Fruit fly (Drosophila melanogaster) whole organism, prepupa: ENCODE data around the gene betaTub65B.

Experiments used
- CG10631 ChIP-seq: fragments of 200-800 bp; sonication (Bioruptor generic); optimal IDR thresholded peaks from 2 replicates; lab custom pipeline; 2016; ENCODE audit warnings: missing biosample characterization, missing genetic modification characterization
- CG10669 ChIP-seq: fragments of 200-800 bp; sonication (Bioruptor generic); optimal IDR thresholded peaks from 3 replicates; lab custom pipeline; 2018; ENCODE audit warnings: missing biosample characterization, mild to moderate bottlenecking, missing genetic modification characterization, moderate library complexity
- CG11294 ChIP-seq: fragments of 200-800 bp; sonication (Bioruptor generic); IDR thresholded peaks from 2 replicates; pipeline ENCODE4 v1.3.6; 2022; ENCODE audit warnings: missing biosample characterization, missing genetic modification characterization
- CG11762 ChIP-seq: fragments of 200-800 bp; sonication (Bioruptor generic); optimal IDR thresholded peaks from 3 replicates; lab custom pipeline; 2016; ENCODE audit warnings: missing biosample characterization, missing genetic modification characterization; ENCODE audit not compliant: insufficient read depth
- CG11902 ChIP-seq: fragments of 200-800 bp; sonication (Bioruptor generic); optimal IDR thresholded peaks from 3 replicates; lab custom pipeline; 2016; ENCODE audit warnings: missing biosample characterization, missing genetic modification characterization
- CG16779 ChIP-seq: fragments of 200-800 bp; sonication (Bioruptor generic); optimal IDR thresholded peaks from 3 replicates; lab custom pipeline; 2017; ENCODE audit warnings: missing biosample characterization, mild to moderate bottlenecking, missing genetic modification characterization
- CG3032 ChIP-seq: fragments of 200-800 bp; optimal IDR thresholded peaks from 2 replicates; lab custom pipeline; 2019; ENCODE audit warnings: missing biosample characterization, mild to moderate bottlenecking, missing genetic modification characterization, moderate library complexity
- CG31627 ChIP-seq: fragments of 200-800 bp; sonication (Bioruptor generic); optimal IDR thresholded peaks from 3 replicates; lab custom pipeline; 2016; ENCODE audit warnings: missing biosample characterization, missing genetic modification characterization
- CG32006 ChIP-seq: fragments of 200-800 bp; sonication (Bioruptor generic); optimal IDR thresholded peaks from 3 replicates; lab custom pipeline; 2017; ENCODE audit warnings: missing biosample characterization, mild to moderate bottlenecking, missing genetic modification characterization
- CG3919 ChIP-seq: fragments of 200-800 bp; sonication (Bioruptor generic); optimal IDR thresholded peaks from 3 replicates; lab custom pipeline; 2016; ENCODE audit warnings: missing biosample characterization, missing genetic modification characterization
- CG6163 ChIP-seq: fragments of 200-800 bp; sonication (Bioruptor generic); IDR thresholded peaks from 3 replicates; pipeline ENCODE4 v1.3.6; 2022; ENCODE audit warnings: missing biosample characterization, missing genetic modification characterization
- CG6276 ChIP-seq: fragments of 200-800 bp; sonication (Bioruptor generic); optimal IDR thresholded peaks from 2 replicates; lab custom pipeline; 2017; ENCODE audit warnings: missing biosample characterization, mild to moderate bottlenecking, missing genetic modification characterization
- CG6792 ChIP-seq: fragments of 200-800 bp; sonication (Bioruptor generic); optimal IDR thresholded peaks from 3 replicates; lab custom pipeline; 2016; ENCODE audit warnings: missing biosample characterization, missing genetic modification characterization
- CG6808 ChIP-seq: fragments of 200-800 bp; sonication (Bioruptor generic); optimal IDR thresholded peaks from 3 replicates; lab custom pipeline; 2017; ENCODE audit warnings: missing biosample characterization, missing genetic modification characterization, mild to moderate bottlenecking, moderate library complexity, missing genetic modification reagents
- CG6854 ChIP-seq: fragments of 200-800 bp; sonication (Bioruptor generic); optimal IDR thresholded peaks from 2 replicates; lab custom pipeline; 2017; ENCODE audit warnings: missing biosample characterization, mild to moderate bottlenecking, missing genetic modification characterization
- CG8319 ChIP-seq: fragments of 200-800 bp; sonication (Bioruptor generic); optimal IDR thresholded peaks from 3 replicates; lab custom pipeline; 2016; ENCODE audit warnings: missing biosample characterization, missing genetic modification characterization
- CG9139 ChIP-seq: fragments of 200-800 bp; sonication (Bioruptor generic); optimal IDR thresholded peaks from 3 replicates; lab custom pipeline; 2017; ENCODE audit warnings: missing biosample characterization, mild to moderate bottlenecking, missing genetic modification characterization
- Eip75B ChIP-seq: fragments of 200-800 bp; sonication (Bioruptor generic); optimal IDR thresholded peaks from 3 replicates; lab custom pipeline; 2016; ENCODE audit warnings: missing biosample characterization, missing genetic modification characterization
- Eip78C ChIP-seq: fragments of 200-800 bp; sonication (Bioruptor generic); peaks from one replicate; lab custom pipeline; 2016; ENCODE audit warnings: missing biosample characterization, missing genetic modification characterization
- Ets96B ChIP-seq: fragments of 200-800 bp; optimal IDR thresholded peaks from 2 replicates; lab custom pipeline; 2019; ENCODE audit warnings: missing biosample characterization, mild to moderate bottlenecking, missing genetic modification characterization, moderate library complexity
- Gug ChIP-seq: fragments of 200-800 bp; sonication (Bioruptor generic); IDR thresholded peaks from 2 replicates; pipeline ENCODE4 v1.3.6; 2022; ENCODE audit warnings: missing biosample characterization, missing genetic modification characterization
- Hr39 ChIP-seq: fragments of 200-800 bp; sonication (Bioruptor generic); optimal IDR thresholded peaks from 2 replicates; lab custom pipeline; 2016; ENCODE audit warnings: missing biosample characterization, missing genetic modification characterization
- Hr4 ChIP-seq: fragments of 200-800 bp; sonication (Bioruptor generic); optimal IDR thresholded peaks from 3 replicates; lab custom pipeline; 2016; ENCODE audit warnings: missing biosample characterization, missing genetic modification characterization
- Lpt ChIP-seq: fragments of 200-800 bp; sonication (Bioruptor generic); optimal IDR thresholded peaks from 3 replicates; lab custom pipeline; 2016; ENCODE audit warnings: missing biosample characterization, missing genetic modification characterization
- OdsH ChIP-seq: fragments of 200-800 bp; sonication (Bioruptor generic); optimal IDR thresholded peaks from 3 replicates; lab custom pipeline; 2016; ENCODE audit warnings: missing biosample characterization, missing genetic modification characterization
- Smox ChIP-seq: fragments of 200-800 bp; sonication (Bioruptor generic); optimal IDR thresholded peaks from 3 replicates; lab custom pipeline; 2016; ENCODE audit warnings: missing biosample characterization, missing genetic modification characterization
- Sox102F ChIP-seq: fragments of 200-800 bp; sonication (Bioruptor generic); optimal IDR thresholded peaks from 2 replicates; lab custom pipeline; 2016; ENCODE audit warnings: missing biosample characterization, mild to moderate bottlenecking, missing genetic modification characterization
- Sox14 ChIP-seq: fragments of 200-800 bp; sonication (Bioruptor generic); optimal IDR thresholded peaks from 3 replicates; lab custom pipeline; 2016; ENCODE audit warnings: missing biosample characterization, missing genetic modification characterization
- Sox15 ChIP-seq: fragments of 200-800 bp; sonication (Bioruptor generic); optimal IDR thresholded peaks from 3 replicates; lab custom pipeline; 2016; ENCODE audit warnings: missing biosample characterization, missing genetic modification characterization
- achi ChIP-seq: fragments of 200-800 bp; sonication (Bioruptor generic); optimal IDR thresholded peaks from 3 replicates; lab custom pipeline; 2016; ENCODE audit warnings: missing biosample characterization, missing genetic modification characterization
- cyc ChIP-seq: fragments of 200-800 bp; sonication (Bioruptor generic); optimal IDR thresholded peaks from 3 replicates; lab custom pipeline; 2016; ENCODE audit warnings: missing biosample characterization, missing genetic modification characterization
- dsx ChIP-seq: fragments of 200-800 bp; optimal IDR thresholded peaks from 3 replicates; lab custom pipeline; 2019; ENCODE audit warnings: missing biosample characterization, mild to moderate bottlenecking, missing genetic modification characterization, moderate library complexity; ENCODE audit not compliant: poor library complexity, severe bottlenecking
- esn ChIP-seq: fragments of 200-800 bp; sonication (Bioruptor generic); optimal IDR thresholded peaks from 2 replicates; lab custom pipeline; 2016; ENCODE audit warnings: missing biosample characterization, mild to moderate bottlenecking, missing genetic modification characterization, moderate library complexity
- fd59A ChIP-seq: fragments of 200-800 bp; sonication (Bioruptor generic); optimal IDR thresholded peaks from 2 replicates; lab custom pipeline; 2017; ENCODE audit warnings: missing biosample characterization, mild to moderate bottlenecking, missing genetic modification characterization, missing genetic modification reagents
- fd85E ChIP-seq: fragments of 200-800 bp; sonication (Bioruptor generic); optimal IDR thresholded peaks from 3 replicates; lab custom pipeline; 2016; ENCODE audit warnings: missing biosample characterization, missing genetic modification characterization
- net ChIP-seq: fragments of 200-800 bp; sonication (Bioruptor generic); optimal IDR thresholded peaks from 3 replicates; lab custom pipeline; 2016; ENCODE audit warnings: missing biosample characterization, missing genetic modification characterization
- pdm3 ChIP-seq: fragments of 200-800 bp; sonication (Bioruptor generic); optimal IDR thresholded peaks from 3 replicates; lab custom pipeline; 2016; ENCODE audit warnings: missing biosample characterization, missing genetic modification characterization
- spab ChIP-seq: fragments of 200-800 bp; sonication (Bioruptor generic); optimal IDR thresholded peaks from 2 replicates; lab custom pipeline; 2017; ENCODE audit warnings: missing biosample characterization, mild to moderate bottlenecking, missing genetic modification characterization, missing genetic modification reagents
- ss ChIP-seq, 2 experiments: fragments of 200-800 bp; sonication (Bioruptor generic); optimal IDR thresholded peaks; 2 replicates in 1 of 2; 3 replicates in 1 of 2; lab custom pipeline; 2017 to 2018; ENCODE audit warnings: mild to moderate bottlenecking in 2 of 2, missing biosample characterization in 2 of 2, missing genetic modification characterization in 2 of 2, moderate library complexity in 1 of 2
- svp ChIP-seq: fragments of 200-800 bp; sonication (Bioruptor generic); peaks from one replicate; lab custom pipeline; 2016; ENCODE audit warnings: missing biosample characterization, missing genetic modification characterization

The betaTub65B gene

DNA sequence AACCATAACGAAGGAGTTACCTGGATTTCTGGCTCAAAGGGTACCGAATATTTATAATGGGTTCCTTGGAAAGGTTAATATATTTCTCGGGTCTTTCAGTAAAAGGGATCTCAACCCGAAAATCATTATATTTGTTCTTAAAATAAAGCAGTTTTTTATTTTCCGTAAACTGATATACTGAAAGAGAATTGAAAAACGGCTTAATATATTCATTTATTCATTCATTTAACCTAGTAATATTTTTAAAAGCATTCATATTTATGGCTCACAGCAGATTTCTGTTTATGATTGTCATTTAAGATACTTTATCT is 33.7 kb upstream of the betaTub65B start (continued):
- no peak for TF ChIP-seq CG31627 (GFP tag; lab: Kevin White, UChicago)
- TF ChIP-seq Smox (GFP tag; lab: Kevin White, UChicago), result no peak
- TF ChIP-seq dsx (GFP tag; lab: Kevin White, UChicago), result no peak
- TF ChIP-seq CG6808, result no peak
- TF ChIP-seq svp (GFP tag; lab: Kevin White, UChicago), result peak; percentile 44
- TF ChIP-seq net (GFP tag; lab: Kevin White, UChicago), result no peak
- no peak for TF ChIP-seq CG11294 (GFP tag; lab: Robert Waterston, UW)
- no peak for TF ChIP-seq Sox102F
- TF ChIP-seq esn (GFP tag; lab: Kevin White, UChicago), result no peak
- TF ChIP-seq CG11762 (GFP tag; lab: Kevin White, UChicago), result no peak
- no peak for TF ChIP-seq cyc (GFP tag; lab: Kevin White, UChicago)
- no peak for TF ChIP-seq Sox14 (GFP tag; lab: Kevin White, UChicago)
- TF ChIP-seq CG32006, result peak; percentile 67
- TF ChIP-seq Gug (GFP tag; lab: Robert Waterston, UW), result peak; percentile 36; the same call in 1 of the 2 replicates
- TF ChIP-seq CG8319 (GFP tag; lab: Kevin White, UChicago), result no peak
- no peak for TF ChIP-seq CG6792
- TF ChIP-seq CG6276 (GFP tag; lab: Kevin White, UChicago), result peak; percentile 17
- TF ChIP-seq Lpt (GFP tag; lab: Kevin White, UChicago), result no peak
- TF ChIP-seq Eip75B (GFP tag; lab: Kevin White, UChicago), result no peak
- TF ChIP-seq CG11902 (GFP tag; lab: Kevin White, UChicago), result no peak
- TF ChIP-seq Sox15, result no peak
- TF ChIP-seq CG3032, result no peak
- peak; percentile 3 for TF ChIP-seq CG10631

DNA sequence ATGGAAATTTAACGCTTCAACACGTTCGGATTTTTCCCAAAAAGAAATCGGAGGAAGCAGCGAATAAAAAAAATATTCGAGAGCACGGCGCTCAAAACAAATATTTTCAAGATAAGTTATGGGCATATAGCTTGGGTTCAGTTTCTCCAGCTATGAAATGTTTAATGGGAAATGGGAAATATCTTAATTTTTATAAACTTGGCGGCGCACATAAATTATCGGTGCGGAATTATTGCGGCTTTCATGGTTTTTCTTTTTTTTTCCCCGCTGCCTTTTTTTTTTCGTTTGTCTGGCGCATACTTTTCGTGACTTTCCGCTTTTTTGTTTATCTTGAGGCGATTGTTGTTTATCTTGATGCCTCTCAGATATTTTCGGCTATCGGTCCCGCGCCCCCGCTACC is 32.5 kb upstream of the betaTub65B start:
- TF ChIP-seq CG6276 (GFP tag; lab: Kevin White, UChicago) (peak; percentile 11), fd85E (no peak)

DNA sequence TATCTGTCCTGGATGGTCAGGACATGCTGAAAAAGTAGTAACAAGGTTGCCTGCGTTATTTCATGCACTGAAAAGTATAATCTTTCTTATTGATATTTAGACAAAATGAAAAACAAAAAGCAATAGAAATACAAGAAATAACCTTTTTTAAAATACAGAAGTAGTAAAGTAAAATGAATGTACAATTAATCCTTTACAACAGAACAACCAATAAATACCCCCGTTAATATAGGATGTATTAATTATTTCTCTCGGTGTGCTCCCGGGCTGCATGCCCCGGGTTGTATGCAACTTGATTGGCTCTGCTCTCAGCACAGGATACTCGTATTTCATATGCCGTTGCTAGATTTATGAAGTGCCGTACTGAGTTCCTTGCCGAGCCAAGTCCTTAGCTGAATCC is 31.9 kb upstream of the betaTub65B start:
- TF ChIP-seq CG32006 (peak; percentile 26), dsx (GFP tag; lab: Kevin White, UChicago) (no peak), CG3919 (GFP tag; lab: Kevin White, UChicago) (peak; percentile 9), pdm3 (GFP tag; lab: Kevin White, UChicago) (peak; percentile 12), Hr39 (GFP tag; lab: Kevin White, UChicago) (no peak), OdsH (GFP tag; lab: Kevin White, UChicago) (peak; percentile 1), Ets96B (peak; percentile 11), Hr4 (GFP tag; lab: Kevin White, UChicago) (peak; percentile 4), Eip78C (peak; percentile 57), CG6163 (GFP tag; lab: Robert Waterston, UW) (0 out of 3 replicates have a peak, but pooled peaks have one; percentile 25), ss (GFP tag; optimal IDR thresholded peaks at IDR 0.05; lab: Kevin White, UChicago) (no peak)

DNA sequence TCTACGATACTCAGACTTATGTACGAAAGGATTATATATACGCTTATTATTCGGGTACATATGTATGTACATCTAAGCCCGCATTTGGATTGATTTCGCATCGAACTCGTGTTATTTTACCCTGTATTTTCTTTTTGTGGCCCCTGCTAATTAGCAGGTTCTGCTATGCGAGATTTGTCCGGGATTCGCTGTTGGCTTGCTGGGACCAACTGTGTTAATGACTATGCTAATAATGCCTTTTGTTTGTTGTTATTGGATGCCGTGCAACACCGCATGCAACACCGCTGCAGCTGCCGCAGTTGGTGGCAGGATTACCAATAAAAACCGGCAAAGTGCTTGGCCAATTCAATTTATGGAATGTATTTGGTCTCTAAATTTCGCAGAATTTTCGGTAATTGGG is 30.1 kb upstream of the betaTub65B start:
- TF ChIP-seq dsx (GFP tag; lab: Kevin White, UChicago), result no peak
- no peak for TF ChIP-seq CG16779 (tag; lab: Kevin White, UChicago)
- no peak for TF ChIP-seq CG11902 (GFP tag; lab: Kevin White, UChicago)
- no peak for TF ChIP-seq CG6854 (GFP tag; lab: Kevin White, UChicago)
- TF ChIP-seq achi, result no peak
- TF ChIP-seq spab (GFP tag; lab: Kevin White, UChicago), result no peak
- no peak for TF ChIP-seq CG10669 (GFP tag; lab: Kevin White, UChicago)
- no peak for TF ChIP-seq fd59A
- no peak for TF ChIP-seq CG9139 (GFP tag; lab: Kevin White, UChicago)
- TF ChIP-seq cyc (GFP tag; lab: Kevin White, UChicago), result no peak
